Fruit fly (Drosophila melanogaster): ENCODE results near the gene Ppm1.

dm6 chr3L:611639-612611 is 30.8 kb downstream of the Ppm1 start:
- TF ChIP-seq Ets21C (GFP tag; optimal IDR thresholded peaks at IDR 0.05) (no peak), CG16779 (tag; optimal IDR thresholded peaks at IDR 0.05) (peak; percentile 65), CG6792 (GFP tag; optimal IDR thresholded peaks at IDR 0.05) (peak; percentile 47), esn (GFP tag; optimal IDR thresholded peaks at IDR 0.05) (peak; percentile 49), topi (GFP tag; optimal IDR thresholded peaks at IDR 0.05) (peak; percentile 48), CG6854 (GFP tag; optimal IDR thresholded peaks at IDR 0.05) (peak; percentile 84), CG6276 (GFP tag; optimal IDR thresholded peaks at IDR 0.05) (peak; percentile 89)
